Worm (Caenorhabditis elegans): ENCODE results near the gene C35B8.3.

C35B8.3 gene

DNA sequence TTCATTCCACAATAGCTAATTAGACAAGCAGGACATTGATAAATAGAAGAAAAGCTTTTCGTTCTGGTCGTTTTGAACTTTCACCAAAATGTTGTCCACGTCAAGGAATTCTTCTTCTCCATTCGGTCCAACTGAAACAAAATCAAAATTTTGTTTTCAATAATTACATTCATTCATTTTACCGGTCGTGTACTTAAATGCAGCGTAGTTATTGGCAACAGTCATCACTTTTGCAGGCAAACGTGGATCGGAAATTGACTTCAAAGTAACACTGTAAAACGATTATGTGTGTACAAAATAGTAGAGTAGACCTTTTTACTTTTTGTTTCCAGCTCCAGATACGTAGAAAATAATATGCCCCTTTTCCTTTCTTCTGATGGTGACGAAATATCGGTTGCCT is 42.3 kb downstream of the C35B8.3 start:
- TF ChIP-seq ceh-30 (tag; optimal IDR thresholded peaks at IDR 0.05) (no peak), nfya-1 (tag; optimal IDR thresholded peaks at IDR 0.05) (no peak), Y22D7AL.16 (tag; optimal IDR thresholded peaks at IDR 0.05) (no peak), C08G9.2 (tag; optimal IDR thresholded peaks at IDR 0.05) (no peak), madf-2 (tag; optimal IDR thresholded peaks at IDR 0.05) (no peak), ceh-6 (GFP tag; optimal IDR thresholded peaks at IDR 0.05) (no peak), ets-4 (tag; optimal IDR thresholded peaks at IDR 0.05) (no peak), ceh-31 (tag; optimal IDR thresholded peaks at IDR 0.05) (no peak), zip-5 (tag; optimal IDR thresholded peaks at IDR 0.05) (no peak), K02D7.2 (tag; optimal IDR thresholded peaks at IDR 0.05) (no peak), dmd-4 (tag; optimal IDR thresholded peaks at IDR 0.05; ENCODE audit: borderline replicate concordance) (no peak), rnt-1 (tag; optimal IDR thresholded peaks at IDR 0.05) (no peak), hlh-13 (GFP tag; optimal IDR thresholded peaks at IDR 0.05) (no peak)

DNA sequence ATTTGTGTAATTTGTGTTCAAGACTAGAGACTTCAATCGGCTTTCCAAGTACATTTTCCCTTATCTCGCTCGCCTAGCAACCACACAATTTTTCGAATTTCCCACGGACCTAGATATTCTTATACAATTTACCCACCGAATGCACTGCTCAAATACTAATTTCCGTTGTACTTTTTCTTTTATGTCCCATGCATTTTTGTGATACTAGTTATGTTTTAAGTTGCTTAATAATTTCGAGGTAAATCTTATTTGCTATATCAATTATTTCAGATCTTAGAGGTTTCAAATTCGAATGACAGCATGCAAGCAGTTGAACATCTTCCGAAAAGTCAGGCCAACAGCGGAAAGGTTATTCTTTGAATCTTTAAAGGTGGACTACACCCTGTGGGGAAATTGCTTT is 45.8 kb downstream of the C35B8.3 start, which contains the start of gene F18G5.1:
TSS of gene F18G5.1 (plus strand) at position 301 of the 400 bp plus-strand sequence.
- no peak for TF ChIP-seq ceh-48 (tag; optimal IDR thresholded peaks at IDR 0.05)

ce11 chrX:9261626-9262189 is 48.0 kb downstream of the C35B8.3 start:
- TF ChIP-seq pat-9 (tag; optimal IDR thresholded peaks at IDR 0.05) (no peak), elt-2 (tag; optimal IDR thresholded peaks at IDR 0.05) (peak; percentile 5)

ce11 chrX:9264231-9264630 is 50.5 kb downstream of the C35B8.3 start, which contains the start of gene F18G5.6:
Gene F18G5.6 (minus strand): TSS chrX:9264331.
- TF ChIP-seq C38D4.7 (GFP tag; optimal IDR thresholded peaks at IDR 0.05) (no peak), rnt-1 (tag; optimal IDR thresholded peaks at IDR 0.05) (no peak), pros-1 (tag; optimal IDR thresholded peaks at IDR 0.05) (no peak), F13H6.1 (tag; optimal IDR thresholded peaks at IDR 0.05) (no peak), tbx-7 (tag; optimal IDR thresholded peaks at IDR 0.05) (no peak), ceh-19 (GFP tag; optimal IDR thresholded peaks at IDR 0.05) (no peak), che-1 (tag; optimal IDR thresholded peaks at IDR 0.05) (no peak), fax-1 (tag; optimal IDR thresholded peaks at IDR 0.05) (no peak), mec-3 (tag; optimal IDR thresholded peaks at IDR 0.05; ENCODE audit: borderline replicate concordance) (no peak), ttx-3 (tag; optimal IDR thresholded peaks at IDR 0.05) (no peak), hlh-30 (tag; optimal IDR thresholded peaks at IDR 0.05; ENCODE audit: insufficient read depth) (no peak), gmeb-2 (tag; optimal IDR thresholded peaks at IDR 0.05) (no peak), elt-4 (tag; optimal IDR thresholded peaks at IDR 0.05) (no peak), ceh-18 (tag; optimal IDR thresholded peaks at IDR 0.05) (no peak), T23F11.4 (GFP tag; optimal IDR thresholded peaks at IDR 0.05) (no peak), hlh-13 (GFP tag; optimal IDR thresholded peaks at IDR 0.05) (no peak), pag-3 (tag; optimal IDR thresholded peaks at IDR 0.05; ENCODE audit: borderline replicate concordance) (no peak), pat-9 (tag; optimal IDR thresholded peaks at IDR 0.05) (no peak), nhr-11 (tag; optimal IDR thresholded peaks at IDR 0.05) (no peak), unc-42 (tag; optimal IDR thresholded peaks at IDR 0.05) (no peak)

- TF ChIP-seq dmd-4 (tag; optimal IDR thresholded peaks at IDR 0.05; ENCODE audit: borderline replicate concordance) (no peak), mec-3 (tag; optimal IDR thresholded peaks at IDR 0.05; ENCODE audit: borderline replicate concordance) (no peak), pag-3 (tag; optimal IDR thresholded peaks at IDR 0.05; ENCODE audit: borderline replicate concordance) (no peak), hlh-30 (tag; optimal IDR thresholded peaks at IDR 0.05; ENCODE audit: insufficient read depth) (peak; percentile 38), syd-9 (tag; optimal IDR thresholded peaks at IDR 0.05) (no peak)
Measured at ce11 chrX:9264636-9265035, 50.9 kb downstream of the C35B8.3 start.
